Worm (Caenorhabditis elegans) whole organism, L4 larva: ENCODE results near the gene miz-1.
A peak's percentile ranks its signal among the peaks of the same experiment; 100 is the strongest.

Experiments
- F10B5.3 ChIP-seq: sonication (generic microtip); optimal IDR thresholded peaks from 2 replicates; lab custom pipeline; 2016; ENCODE audit warnings: mild to moderate bottlenecking, missing genetic modification characterization, missing compliant biosample characterization
- F37D6.2 ChIP-seq: sonication (generic microtip); optimal IDR thresholded peaks from 2 replicates; lab custom pipeline; 2016; ENCODE audit warnings: mild to moderate bottlenecking, missing genetic modification characterization, missing compliant biosample characterization
- F44E2.7 ChIP-seq: fragments of 200-800 bp; sonication (Bioruptor generic); IDR thresholded peaks from 2 replicates; pipeline ENCODE4 v2.1.2; 2022; ENCODE audit warnings: missing genetic modification characterization, missing compliant biosample characterization
- Y75B8A.6 ChIP-seq: fragments of 200-800 bp; sonication (Bioruptor generic); IDR thresholded peaks from 2 replicates; pipeline ENCODE4 v1.3.6; 2022; ENCODE audit warnings: missing genetic modification reagents, missing genetic modification characterization, missing compliant biosample characterization
- aha-1 ChIP-seq: fragments of 150-350 bp; peaks from one replicate; lab custom pipeline; 2014; ENCODE audit warnings: missing biosample characterization, missing genetic modification characterization
- attf-4 ChIP-seq: sonication (generic microtip); optimal IDR thresholded peaks from 3 replicates; lab custom pipeline; 2017; ENCODE audit warnings: missing biosample characterization, missing genetic modification characterization
- ceh-20 ChIP-seq: fragments of 200-800 bp; sonication (Bioruptor generic); IDR thresholded peaks from 2 replicates; pipeline ENCODE4 v1.3.6; 2022; ENCODE audit warnings: missing genetic modification reagents, missing genetic modification characterization, missing compliant biosample characterization
- ceh-28 ChIP-seq: fragments of 150-350 bp; optimal IDR thresholded peaks from 2 replicates; lab custom pipeline; 2014; ENCODE audit warnings: missing biosample characterization, missing genetic modification reagents, missing genetic modification characterization
- cey-2 ChIP-seq: sonication (generic microtip); optimal IDR thresholded peaks from 3 replicates; lab custom pipeline; 2017; ENCODE audit warnings: missing genetic modification characterization, mild to moderate bottlenecking, missing compliant biosample characterization, antibody characterized with exemption, borderline replicate concordance; ENCODE audit not compliant: insufficient read depth
- ctbp-1 ChIP-seq: fragments of 200-800 bp; sonication (Bioruptor generic); IDR thresholded peaks from 2 replicates; pipeline ENCODE4 v1.3.6; 2022; ENCODE audit warnings: missing genetic modification reagents, missing genetic modification characterization, missing compliant biosample characterization
- dmd-6 ChIP-seq: fragments of 200-800 bp; sonication (Bioruptor generic); IDR thresholded peaks from 2 replicates; pipeline ENCODE4 v1.3.6; 2022; ENCODE audit warnings: missing genetic modification reagents, missing genetic modification characterization, missing compliant biosample characterization
- dmd-8 ChIP-seq: fragments of 200-800 bp; sonication (Bioruptor generic); IDR thresholded peaks from 2 replicates; pipeline ENCODE4 v1.3.6; 2022; ENCODE audit warnings: missing genetic modification characterization, missing compliant biosample characterization
- dpl-1 ChIP-seq: fragments of 150-350 bp; optimal IDR thresholded peaks from 2 replicates; lab custom pipeline; 2014; ENCODE audit warnings: missing biosample characterization, missing genetic modification reagents, missing genetic modification characterization
- egl-27 ChIP-seq: sonication (generic microtip); optimal IDR thresholded peaks from 3 replicates; lab custom pipeline; 2017; ENCODE audit warnings: missing biosample characterization, missing genetic modification reagents, missing genetic modification characterization
- egl-43 ChIP-seq: fragments of 200-800 bp; sonication (Bioruptor generic); IDR thresholded peaks from 2 replicates; pipeline ENCODE4 v1.3.6; 2022; ENCODE audit warnings: missing genetic modification reagents, missing genetic modification characterization, missing compliant biosample characterization
- fos-1 ChIP-seq: fragments of 150-350 bp; optimal IDR thresholded peaks from 2 replicates; lab custom pipeline; 2014; ENCODE audit warnings: missing biosample characterization, missing genetic modification characterization
- hlh-11 ChIP-seq: fragments of 200-800 bp; sonication (Bioruptor generic); optimal IDR thresholded peaks from 2 replicates; lab custom pipeline; 2018; ENCODE audit warnings: mild to moderate bottlenecking, missing genetic modification characterization, missing compliant biosample characterization
- hlh-30 ChIP-seq: sonication (generic microtip); optimal IDR thresholded peaks from 2 replicates; lab custom pipeline; 2017; ENCODE audit warnings: antibody characterized with exemption, mild to moderate bottlenecking, missing genetic modification characterization, missing compliant biosample characterization; ENCODE audit not compliant: insufficient read depth
- lin-29 ChIP-seq: fragments of 200-800 bp; sonication (Bioruptor generic); IDR thresholded peaks from 2 replicates; pipeline ENCODE4 v1.3.6; 2022; ENCODE audit warnings: missing genetic modification reagents, missing genetic modification characterization, missing compliant biosample characterization
- lir-3 ChIP-seq: sonication (generic microtip); optimal IDR thresholded peaks from 2 replicates; lab custom pipeline; 2016; ENCODE audit warnings: mild to moderate bottlenecking, missing genetic modification characterization, missing compliant biosample characterization
- lsy-2 ChIP-seq, 2 experiments: fragments of 150-350 bp in 1 of 2; sonication (generic microtip) in 1 of 2; optimal IDR thresholded peaks; 2 replicates each; lab custom pipeline; 2014 to 2017; ENCODE audit warnings: missing biosample characterization in 2 of 2, missing genetic modification characterization in 2 of 2
- madf-5 ChIP-seq, 2 experiments: fragments of 200-800 bp; sonication (Bioruptor generic); IDR thresholded peaks; 2 replicates each; pipeline ENCODE4 v1.3.6; 2022; ENCODE audit warnings: missing compliant biosample characterization in 2 of 2, missing genetic modification characterization in 2 of 2
- mdl-1 ChIP-seq, 2 experiments: fragments of 150-350 bp in 1 of 2; sonication (generic microtip) in 1 of 2; optimal IDR thresholded peaks; 2 replicates each; lab custom pipeline; 2014 to 2017; ENCODE audit warnings: missing biosample characterization in 2 of 2, missing genetic modification characterization in 2 of 2
- mxl-2 ChIP-seq: fragments of 200-800 bp; sonication (Bioruptor generic); conservative IDR thresholded peaks from 2 replicates; pipeline ENCODE4 v1.3.6; 2022; ENCODE audit warnings: missing genetic modification reagents, missing genetic modification characterization, missing compliant biosample characterization
- mxl-3 ChIP-seq: fragments of 200-800 bp; sonication (Bioruptor generic); optimal IDR thresholded peaks from 2 replicates; lab custom pipeline; 2018; ENCODE audit warnings: mild to moderate bottlenecking, missing genetic modification characterization, missing compliant biosample characterization
- nhr-237 ChIP-seq: sonication (generic microtip); optimal IDR thresholded peaks from 2 replicates; lab custom pipeline; 2017; ENCODE audit warnings: missing biosample characterization, missing genetic modification characterization
- nhr-28 ChIP-seq: fragments of 150-350 bp; optimal IDR thresholded peaks from 2 replicates; lab custom pipeline; 2014; ENCODE audit warnings: missing biosample characterization, missing genetic modification characterization
- nhr-48 ChIP-seq: sonication (generic microtip); optimal IDR thresholded peaks from 2 replicates; lab custom pipeline; 2016; ENCODE audit warnings: mild to moderate bottlenecking, missing genetic modification characterization, missing compliant biosample characterization
- pqm-1 ChIP-seq: sonication (generic microtip); optimal IDR thresholded peaks from 2 replicates; lab custom pipeline; 2017; ENCODE audit warnings: missing biosample characterization, missing genetic modification characterization
- snpc-1.2 ChIP-seq: fragments of 200-800 bp; sonication (Bioruptor generic); IDR thresholded peaks from 2 replicates; pipeline ENCODE4 v1.3.6; 2022; ENCODE audit warnings: missing genetic modification reagents, missing genetic modification characterization, missing compliant biosample characterization
- unc-62 ChIP-seq, 3 experiments: fragments of 150-350 bp in 1 of 3; sonication (generic microtip); optimal IDR thresholded peaks in 2 of 3; peaks in 1 of 3; 1 replicate in 1 of 3; 2 replicates in 2 of 3; lab custom pipeline; 2014 to 2017; ENCODE audit warnings: missing biosample characterization in 3 of 3, missing genetic modification characterization in 3 of 3, missing genetic modification reagents in 3 of 3, missing genotype in 1 of 3
- zfp-3 ChIP-seq: fragments of 200-800 bp; sonication (Bioruptor generic); conservative IDR thresholded peaks from 2 replicates; pipeline ENCODE4 v1.3.6; 2022; ENCODE audit warnings: missing genetic modification reagents, missing genetic modification characterization, missing compliant biosample characterization

Gene miz-1

DNA sequence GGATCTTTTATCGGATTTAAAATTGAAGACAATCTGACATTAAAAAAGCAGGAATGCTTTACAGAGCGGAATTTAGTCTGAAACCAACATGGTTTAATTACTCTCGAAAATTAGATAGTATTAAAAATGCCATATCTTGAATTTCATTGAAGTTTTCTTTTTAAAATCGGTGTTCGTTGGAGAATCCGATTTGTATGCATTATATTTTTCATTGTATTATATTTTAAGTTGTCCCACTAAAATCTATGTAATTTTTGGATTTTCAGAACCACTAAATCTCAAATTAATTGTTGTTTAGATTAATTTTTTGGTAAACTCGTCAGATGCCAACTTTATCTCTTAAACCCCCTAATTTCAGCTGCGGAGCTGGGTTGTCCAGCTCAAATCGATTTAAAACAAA, 33.6 kb upstream of the miz-1 start (continued):
- peak; percentile 38 for TF ChIP-seq nhr-237 (tag; lab: Kevin White, UChicago)

DNA sequence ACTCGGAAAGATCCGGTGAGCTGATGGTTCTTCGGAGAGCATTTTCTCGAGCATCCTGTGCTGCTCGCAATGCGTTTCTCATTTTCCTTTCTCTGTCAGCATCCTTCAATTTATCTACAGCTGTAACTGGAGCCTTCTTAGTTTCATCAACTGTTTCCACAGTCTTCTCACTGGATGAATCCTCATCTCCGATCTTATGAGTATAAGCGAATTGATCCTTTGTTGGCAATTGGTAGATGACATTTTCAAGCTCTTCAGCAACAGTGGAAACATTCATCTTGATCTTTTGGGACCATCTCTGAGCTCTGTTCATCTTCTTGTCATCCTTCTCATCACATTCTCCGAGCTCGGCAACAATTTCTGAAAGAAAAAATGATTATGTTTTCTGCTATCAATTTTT, 32.9 kb upstream of the miz-1 start:
- TF ChIP-seq F10B5.3 (tag; lab: Kevin White, UChicago) (no peak), aha-1 (tag; lab: Kevin White, UChicago) (peak; percentile 92)

ce11 chrIV:10780583-10780982, 31.6 kb upstream of the miz-1 start, which contains the start of gene swt-3:
swt-3 (minus strand) TSS chrIV:10780683.
- TF ChIP-seq aha-1 (tag; lab: Kevin White, UChicago) (peak; percentile 44), unc-62 (GFP tag; optimal IDR thresholded peaks at IDR 0.05 in 1 of 2; lab: Kevin White, UChicago) (peak in 1 of 2 experiments; percentile 42), unc-62 (tag; optimal IDR thresholded peaks at IDR 0.05; lab: Kevin White, UChicago) (no peak), fos-1 (no peak), lir-3 (tag; lab: Kevin White, UChicago) (no peak), dmd-8 (GFP tag; lab: Robert Waterston, UW) (no peak), mxl-2 (GFP tag; lab: Robert Waterston, UW) (peak; percentile 64; the same call in 1 of the 2 replicates), egl-43 (GFP tag; lab: Robert Waterston, UW) (no peak)
- TF ChIP-seq, all 104 proteins: peak for 3

ce11 chrIV:10781346-10781745, 30.9 kb upstream of the miz-1 start:
- TF ChIP-seq attf-4 (tag; lab: Kevin White, UChicago) (no peak), ceh-28 (tag; lab: Kevin White, UChicago) (no peak), F44E2.7 (GFP tag; lab: Robert Waterston, UW) (no peak), aha-1 (tag; lab: Kevin White, UChicago) (peak; percentile 60), nhr-237 (tag; lab: Kevin White, UChicago) (no peak), hlh-30 (no peak)

DNA sequence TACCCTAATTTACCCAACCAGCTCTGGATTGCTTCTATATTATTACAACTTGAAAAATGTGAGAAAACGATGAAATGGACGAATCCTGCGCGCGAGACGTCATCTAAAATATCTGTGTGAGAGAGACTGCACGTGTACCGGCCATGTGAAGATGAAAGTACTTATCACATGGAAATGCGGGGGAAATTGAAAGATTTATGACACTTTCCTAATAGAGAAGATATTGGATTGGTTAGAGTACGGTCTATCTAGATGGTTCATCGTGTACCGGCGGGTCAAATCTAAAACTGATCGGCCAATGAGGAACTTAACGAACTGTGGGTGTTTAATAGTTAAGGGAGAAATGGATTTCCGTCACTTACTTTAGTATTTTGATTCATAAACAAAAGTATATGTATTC, 30.2 kb upstream of the miz-1 start:
- no peak for TF ChIP-seq madf-5 (GFP tag; IDR thresholded peaks at IDR 0.05; lab: Robert Waterston, UW)
- no peak for TF ChIP-seq pqm-1 (tag; lab: Kevin White, UChicago)
- no peak for TF ChIP-seq unc-62 (GFP tag; optimal IDR thresholded peaks at IDR 0.05 in 1 of 2; lab: Kevin White, UChicago)
- no peak for TF ChIP-seq unc-62 (tag; optimal IDR thresholded peaks at IDR 0.05; lab: Kevin White, UChicago)
- TF ChIP-seq hlh-11 (tag; lab: Kevin White, UChicago) = peak; percentile 72
- peak; percentile 75 for TF ChIP-seq cey-2
- TF ChIP-seq mxl-2 (GFP tag; lab: Robert Waterston, UW) = peak; percentile 81
- no peak for TF ChIP-seq Y75B8A.6
- TF ChIP-seq nhr-28 = peak; percentile 71
- no peak for TF ChIP-seq lin-29 (GFP tag; lab: Robert Waterston, UW)
- TF ChIP-seq nhr-48 (tag; lab: Kevin White, UChicago) = peak; percentile 94
- peak; percentile 38 for TF ChIP-seq dmd-6 (GFP tag; lab: Robert Waterston, UW)
- TF ChIP-seq dpl-1 (GFP tag; lab: Kevin White, UChicago) = peak; percentile 34
- TF ChIP-seq mdl-1 (tag; optimal IDR thresholded peaks at IDR 0.05; lab: Kevin White, UChicago) = peak in 1 of 2 experiments; percentile 87
- TF ChIP-seq lsy-2 (tag; optimal IDR thresholded peaks at IDR 0.05; lab: Kevin White, UChicago) = peak in 1 of 2 experiments; percentile 54
- TF ChIP-seq egl-27 (tag; lab: Kevin White, UChicago) = no peak
- no peak for TF ChIP-seq F10B5.3 (tag; lab: Kevin White, UChicago)
- no peak for TF ChIP-seq zfp-3
- TF ChIP-seq ceh-20 = 0 out of 2 replicates have a peak, but pooled peaks have one; percentile 40
- no peak for TF ChIP-seq snpc-1.2 (GFP tag; lab: Robert Waterston, UW)
- no peak for TF ChIP-seq ctbp-1
- peak; percentile 83 for TF ChIP-seq mxl-3 (GFP tag; lab: Kevin White, UChicago)
- TF ChIP-seq hlh-30 = peak; percentile 76
- no peak for TF ChIP-seq F37D6.2 (tag; lab: Kevin White, UChicago)
- TF ChIP-seq F44E2.7 (GFP tag; lab: Robert Waterston, UW) = no peak
- TF ChIP-seq, all 104 proteins: peak for 12
